Worm (Caenorhabditis elegans): ENCODE results near the gene nasp-1.

DNA sequence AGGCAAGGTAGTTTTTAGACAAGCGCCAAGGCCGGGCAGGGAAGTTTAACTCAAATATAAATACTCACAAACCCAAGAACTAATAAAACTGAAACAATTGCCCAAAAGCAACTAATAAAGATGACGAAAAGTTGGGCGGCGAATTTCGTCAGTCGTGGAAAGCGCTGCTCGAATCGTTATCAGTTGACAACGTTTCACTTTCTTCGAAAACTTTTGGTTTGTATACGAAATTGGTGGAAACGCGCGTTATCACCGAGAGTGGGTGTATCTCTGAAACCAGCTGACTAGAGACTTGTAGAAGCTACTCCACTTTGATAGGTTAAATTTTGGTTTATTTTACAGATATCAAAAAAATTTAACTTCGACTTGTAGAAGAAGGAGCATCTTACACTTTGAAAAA, 46.7 kb downstream of the nasp-1 start:
- TF ChIP-seq ztf-11 (tag; optimal IDR thresholded peaks at IDR 0.05) (no peak), zag-1 (tag; optimal IDR thresholded peaks at IDR 0.05) (no peak), snpc-4 (tag; optimal IDR thresholded peaks at IDR 0.05) (no peak)
